Fruit fly (Drosophila melanogaster) whole organism, pupa: ENCODE data around the gene Gr22f.

Source experiments
- CG10348 ChIP-seq: fragments of 200-800 bp; sonication (Bioruptor generic); IDR thresholded peaks from 2 replicates; pipeline ENCODE4 v1.3.6; 2022; ENCODE audit warnings: missing biosample characterization, missing genetic modification characterization
- CG12605 ChIP-seq: fragments of 200-800 bp; sonication (Bioruptor generic); IDR thresholded peaks from 2 replicates; pipeline ENCODE4 v1.3.6; 2022; ENCODE audit warnings: missing biosample characterization, missing genetic modification characterization
- CG13204 ChIP-seq: fragments of 200-800 bp; sonication (Bioruptor generic); optimal IDR thresholded peaks from 2 replicates; lab custom pipeline; 2018; ENCODE audit warnings: missing biosample characterization, mild to moderate bottlenecking, missing genetic modification characterization, moderate library complexity
- CG14655 ChIP-seq: fragments of 200-800 bp; sonication (Bioruptor generic); optimal IDR thresholded peaks from 3 replicates; lab custom pipeline; 2017; ENCODE audit warnings: mild to moderate bottlenecking, missing biosample characterization, missing genetic modification reagents, missing genetic modification characterization
- CG34367 ChIP-seq: fragments of 200-800 bp; sonication (Bioruptor generic); optimal IDR thresholded peaks from 2 replicates; lab custom pipeline; 2018; ENCODE audit warnings: missing biosample characterization, mild to moderate bottlenecking, missing genetic modification characterization
- CG8159 ChIP-seq: fragments of 200-800 bp; sonication (Bioruptor generic); optimal IDR thresholded peaks from 3 replicates; lab custom pipeline; 2018; ENCODE audit warnings: missing biosample characterization, mild to moderate bottlenecking, missing genetic modification characterization, moderate library complexity
- CG8301 ChIP-seq: fragments of 200-800 bp; sonication (Bioruptor generic); optimal IDR thresholded peaks from 2 replicates; lab custom pipeline; 2018; ENCODE audit warnings: missing biosample characterization, mild to moderate bottlenecking, missing genetic modification characterization
- CG9948 ChIP-seq: fragments of 200-800 bp; sonication (Bioruptor generic); optimal IDR thresholded peaks from 2 replicates; lab custom pipeline; 2018; ENCODE audit warnings: missing biosample characterization, mild to moderate bottlenecking, missing genetic modification characterization, moderate library complexity
- EcR ChIP-seq: fragments of 200-800 bp; sonication (Bioruptor generic); optimal IDR thresholded peaks from 3 replicates; lab custom pipeline; 2019; ENCODE audit warnings: missing biosample characterization, missing genetic modification characterization, mild to moderate bottlenecking, moderate library complexity, missing genetic modification reagents
- fd96Ca ChIP-seq: fragments of 200-800 bp; sonication (Bioruptor generic); IDR thresholded peaks from 3 replicates; pipeline ENCODE4 v1.3.6; 2022; ENCODE audit warnings: missing biosample characterization, missing genetic modification characterization
- gl ChIP-seq: fragments of 200-800 bp; sonication (Bioruptor generic); optimal IDR thresholded peaks from 2 replicates; lab custom pipeline; 2018; ENCODE audit warnings: missing biosample characterization, mild to moderate bottlenecking, missing genetic modification characterization

- TF ChIP-seq CG9948 (tag; lab: Kevin White, UChicago), result no peak
- TF ChIP-seq CG14655 (GFP tag; lab: Kevin White, UChicago), result no peak
- TF ChIP-seq CG10348, result no peak
- TF ChIP-seq CG34367 (tag; lab: Kevin White, UChicago), result no peak
- no peak for TF ChIP-seq CG8301 (tag; lab: Kevin White, UChicago)
- no peak for TF ChIP-seq fd96Ca
- TF ChIP-seq EcR (GFP tag; lab: Kevin White, UChicago), result no peak
- no peak for TF ChIP-seq CG13204 (GFP tag; lab: Kevin White, UChicago)
- TF ChIP-seq CG12605, result no peak
- no peak for TF ChIP-seq gl (tag; lab: Kevin White, UChicago)
- no peak for TF ChIP-seq CG8159
Measured at dm6 chr2L:1708110-1708509, 48.1 kb downstream of the Gr22f start.
